Fruit fly (Drosophila melanogaster) whole organism, embryonic: Measurements from ENCODE around the gene mbc.

Experiments used
- CG10147 ChIP-seq: fragments of 200-800 bp; sonication (Bioruptor generic); optimal IDR thresholded peaks from 2 replicates; lab custom pipeline; 2019; ENCODE audit warnings: missing biosample characterization, mild to moderate bottlenecking, missing genetic modification characterization, moderate library complexity
- CG1233 ChIP-seq: fragments of 200-800 bp; sonication (Bioruptor generic); optimal IDR thresholded peaks from 4 replicates; lab custom pipeline; 2018; ENCODE audit warnings: missing biosample characterization, mild to moderate bottlenecking, missing genetic modification characterization
- CG12391 ChIP-seq: fragments of 200-800 bp; sonication (Bioruptor generic); optimal IDR thresholded peaks from 3 replicates; lab custom pipeline; 2018; ENCODE audit warnings: missing biosample characterization, mild to moderate bottlenecking, missing genetic modification characterization, moderate library complexity
- CG13123 ChIP-seq: fragments of 200-800 bp; sonication (Bioruptor generic); optimal IDR thresholded peaks from 2 replicates; lab custom pipeline; 2016; ENCODE audit warnings: missing biosample characterization, missing genetic modification characterization
- CG14014 ChIP-seq: fragments of 200-800 bp; sonication (Bioruptor generic); IDR thresholded peaks from 2 replicates; pipeline ENCODE4 v1.3.6; 2022; ENCODE audit warnings: missing biosample characterization, missing genetic modification characterization
- CG15011 ChIP-seq: fragments of 200-800 bp; sonication (Bioruptor generic); optimal IDR thresholded peaks from 3 replicates; lab custom pipeline; 2018; ENCODE audit warnings: missing biosample characterization, mild to moderate bottlenecking, missing genetic modification characterization
- CG17385 ChIP-seq: fragments of 200-800 bp; sonication (Bioruptor generic); optimal IDR thresholded peaks from 3 replicates; lab custom pipeline; 2018; ENCODE audit warnings: missing biosample characterization, mild to moderate bottlenecking, missing genetic modification characterization
- CG17612 ChIP-seq: fragments of 200-800 bp; sonication (Bioruptor generic); IDR thresholded peaks from 2 replicates; pipeline ENCODE4 v1.3.6; 2022; ENCODE audit warnings: missing biosample characterization, missing genetic modification characterization
- CG30403 ChIP-seq: fragments of 200-800 bp; sonication (Bioruptor generic); optimal IDR thresholded peaks from 3 replicates; lab custom pipeline; 2016; ENCODE audit warnings: missing biosample characterization, missing genetic modification characterization
- CG3163 ChIP-seq: fragments of 200-800 bp; sonication (Bioruptor generic); optimal IDR thresholded peaks from 3 replicates; lab custom pipeline; 2016; ENCODE audit warnings: missing biosample characterization, missing genetic modification characterization
- CG3281 ChIP-seq: fragments of 200-800 bp; sonication (Bioruptor generic); optimal IDR thresholded peaks from 3 replicates; lab custom pipeline; 2017; ENCODE audit warnings: missing biosample characterization, mild to moderate bottlenecking, missing genetic modification characterization
- CG9876 ChIP-seq: fragments of 200-800 bp; sonication (Bioruptor generic); optimal IDR thresholded peaks from 2 replicates; lab custom pipeline; 2016; ENCODE audit warnings: missing biosample characterization, missing genetic modification characterization
- E2f1 ChIP-seq: fragments of 200-800 bp; sonication (Bioruptor generic); IDR thresholded peaks from 2 replicates; pipeline ENCODE4 v1.3.6; 2022; ENCODE audit warnings: missing biosample characterization, missing genetic modification characterization
- Fer1 ChIP-seq: fragments of 200-800 bp; sonication (Bioruptor generic); optimal IDR thresholded peaks from 2 replicates; lab custom pipeline; 2017; ENCODE audit warnings: missing biosample characterization, mild to moderate bottlenecking, missing genetic modification characterization
- HmgD ChIP-seq: fragments of 200-800 bp; sonication (Bioruptor generic); optimal IDR thresholded peaks from 3 replicates; lab custom pipeline; 2016; ENCODE audit warnings: missing biosample characterization, missing genetic modification characterization
- Hmx ChIP-seq: fragments of 200-800 bp; sonication (Bioruptor generic); optimal IDR thresholded peaks from 2 replicates; lab custom pipeline; 2016; ENCODE audit warnings: missing biosample characterization, missing genetic modification characterization
- Hr3 ChIP-seq: fragments of 200-800 bp; sonication (Bioruptor generic); optimal IDR thresholded peaks from 3 replicates; lab custom pipeline; 2016; ENCODE audit warnings: missing biosample characterization, missing genetic modification characterization
- Hr51 ChIP-seq, 2 experiments: fragments of 200-800 bp; sonication (Bioruptor generic); optimal IDR thresholded peaks; 2 replicates in 1 of 2; 3 replicates in 1 of 2; lab custom pipeline; 2016 to 2018; ENCODE audit warnings: missing biosample characterization in 2 of 2, missing genetic modification characterization in 2 of 2, mild to moderate bottlenecking in 1 of 2, moderate library complexity in 1 of 2
- Hr78 ChIP-seq, 2 experiments: fragments of 200-800 bp in 1 of 2; fragments of >200 bp in 1 of 2; sonication (Bioruptor generic) in 1 of 2; optimal IDR thresholded peaks; 2 replicates each; lab custom pipeline; 2017 to 2019; ENCODE audit warnings: missing biosample characterization in 2 of 2, missing genetic modification characterization in 2 of 2, mild to moderate bottlenecking in 1 of 2, moderate library complexity in 1 of 2
- Med ChIP-seq: fragments of 200-800 bp; sonication (Bioruptor generic); peaks from one replicate; lab custom pipeline; 2016; ENCODE audit warnings: missing biosample characterization, missing genetic modification characterization, mild to moderate bottlenecking, inconsistent platforms, moderate library complexity
- Neu2 ChIP-seq: fragments of 200-800 bp; sonication (Bioruptor generic); optimal IDR thresholded peaks from 3 replicates; lab custom pipeline; 2016; ENCODE audit warnings: missing biosample characterization, missing genetic modification characterization, borderline replicate concordance
- Nf-YA ChIP-seq: fragments of 200-800 bp; sonication (Bioruptor generic); IDR thresholded peaks from 2 replicates; pipeline ENCODE4 v1.3.6; 2022; ENCODE audit warnings: missing biosample characterization, missing genetic modification characterization
- Optix ChIP-seq: fragments of 200-800 bp; sonication (Bioruptor generic); IDR thresholded peaks from 3 replicates; pipeline ENCODE4 v1.3.6; 2022; ENCODE audit warnings: missing biosample characterization, missing genetic modification characterization
- Rfx ChIP-seq: fragments of 200-800 bp; sonication (Bioruptor generic); IDR thresholded peaks from 2 replicates; pipeline ENCODE4 v1.3.6; 2022; ENCODE audit warnings: missing biosample characterization, missing genetic modification characterization
- Sox100B ChIP-seq: fragments of 200-800 bp; sonication (Bioruptor generic); optimal IDR thresholded peaks from 3 replicates; lab custom pipeline; 2018; ENCODE audit warnings: missing biosample characterization, mild to moderate bottlenecking, missing genetic modification characterization
- Sry-β ChIP-seq: fragments of 200-800 bp; sonication (Bioruptor generic); optimal IDR thresholded peaks from 2 replicates; lab custom pipeline; 2018; ENCODE audit warnings: missing biosample characterization, mild to moderate bottlenecking, missing genetic modification characterization, moderate library complexity
- abd-A ChIP-seq: fragments of 200-800 bp; sonication (Bioruptor generic); optimal IDR thresholded peaks from 3 replicates; lab custom pipeline; 2019; ENCODE audit warnings: missing biosample characterization, mild to moderate bottlenecking, missing genetic modification characterization, moderate library complexity
- bigmax ChIP-seq: fragments of 200-800 bp; sonication (Bioruptor generic); optimal IDR thresholded peaks from 2 replicates; lab custom pipeline; 2018; ENCODE audit warnings: missing biosample characterization, mild to moderate bottlenecking, missing genetic modification characterization
- btn ChIP-seq: fragments of 200-800 bp; sonication (Bioruptor generic); optimal IDR thresholded peaks from 2 replicates; lab custom pipeline; 2016; ENCODE audit warnings: missing biosample characterization, missing genetic modification characterization
- danr ChIP-seq: fragments of 200-800 bp; sonication (Bioruptor generic); IDR thresholded peaks from 2 replicates; pipeline ENCODE4 v1.3.6; 2022; ENCODE audit warnings: missing biosample characterization, missing genetic modification characterization
- dimm ChIP-seq: fragments of 200-800 bp; sonication (Bioruptor generic); IDR thresholded peaks from 2 replicates; pipeline ENCODE4 v1.3.6; 2022; ENCODE audit warnings: missing biosample characterization, missing genetic modification characterization
- fd64A ChIP-seq: fragments of 200-800 bp; sonication (Bioruptor generic); optimal IDR thresholded peaks from 3 replicates; lab custom pipeline; 2018; ENCODE audit warnings: missing biosample characterization, mild to moderate bottlenecking, missing genetic modification characterization
- ind ChIP-seq: fragments of 200-800 bp; sonication (Bioruptor generic); optimal IDR thresholded peaks from 3 replicates; lab custom pipeline; 2016; ENCODE audit warnings: missing biosample characterization, missing genetic modification characterization
- insv ChIP-seq, 2 experiments: fragments of 200-800 bp; sonication (Bioruptor generic); optimal IDR thresholded peaks; 3 replicates each; lab custom pipeline; 2016 to 2018; ENCODE audit warnings: missing biosample characterization in 2 of 2, missing genetic modification characterization in 2 of 2
- jigr1 ChIP-seq: fragments of 200-800 bp; sonication (Bioruptor generic); IDR thresholded peaks from 3 replicates; pipeline ENCODE4 v1.3.6; 2022; ENCODE audit warnings: missing biosample characterization, missing genetic modification characterization
- lbe ChIP-seq: fragments of 200-800 bp; sonication (Bioruptor generic); optimal IDR thresholded peaks from 2 replicates; lab custom pipeline; 2016; ENCODE audit warnings: missing biosample characterization, mild to moderate bottlenecking, missing genetic modification characterization
- mld ChIP-seq: fragments of 200-800 bp; sonication (Bioruptor generic); IDR thresholded peaks from 3 replicates; pipeline ENCODE4 v1.3.6; 2022; ENCODE audit warnings: missing biosample characterization, missing genetic modification characterization; ENCODE audit not compliant: partially characterized antibody
- odd ChIP-seq: fragments of 200-800 bp; sonication (Bioruptor generic); optimal IDR thresholded peaks from 2 replicates; lab custom pipeline; 2017; ENCODE audit warnings: missing biosample characterization, mild to moderate bottlenecking, missing genetic modification characterization
- pfk ChIP-seq: fragments of 200-800 bp; sonication (Bioruptor generic); optimal IDR thresholded peaks from 2 replicates; lab custom pipeline; 2018; ENCODE audit warnings: missing biosample characterization, mild to moderate bottlenecking, missing genetic modification characterization, moderate library complexity
- pum ChIP-seq: fragments of 200-800 bp; sonication (Bioruptor generic); optimal IDR thresholded peaks from 2 replicates; lab custom pipeline; 2016; ENCODE audit warnings: missing biosample characterization, missing genetic modification characterization
- scrt ChIP-seq: fragments of 200-800 bp; sonication (Bioruptor generic); optimal IDR thresholded peaks from 2 replicates; lab custom pipeline; 2018; ENCODE audit warnings: missing biosample characterization, mild to moderate bottlenecking, missing genetic modification characterization, moderate library complexity
- sisA ChIP-seq: fragments of 200-800 bp; sonication (Bioruptor generic); IDR thresholded peaks from 2 replicates; pipeline ENCODE4 v1.3.6; 2022; ENCODE audit warnings: missing biosample characterization, missing genetic modification characterization
- sqz ChIP-seq: fragments of 200-800 bp; sonication (Bioruptor generic); optimal IDR thresholded peaks from 3 replicates; lab custom pipeline; 2018; ENCODE audit warnings: missing biosample characterization, mild to moderate bottlenecking, missing genetic modification characterization
- sr ChIP-seq: fragments of 200-800 bp; sonication (Bioruptor generic); IDR thresholded peaks from 3 replicates; pipeline ENCODE4 v1.3.6; 2022; ENCODE audit warnings: missing biosample characterization, missing genetic modification characterization
- tll ChIP-seq, 2 experiments: fragments of 200-800 bp in 1 of 2; fragments of >200 bp in 1 of 2; sonication (Bioruptor generic) in 1 of 2; optimal IDR thresholded peaks; 2 replicates each; lab custom pipeline; 2017 to 2019; ENCODE audit warnings: missing biosample characterization in 2 of 2, missing genetic modification characterization in 2 of 2, mild to moderate bottlenecking in 1 of 2, moderate library complexity in 1 of 2
- wek ChIP-seq: fragments of 200-800 bp; sonication (Bioruptor generic); optimal IDR thresholded peaks from 3 replicates; lab custom pipeline; 2018; ENCODE audit warnings: missing biosample characterization, mild to moderate bottlenecking, missing genetic modification characterization, moderate library complexity
- yki ChIP-seq: fragments of >200 bp; optimal IDR thresholded peaks from 3 replicates; lab custom pipeline; 2018
- z ChIP-seq: fragments of 200-800 bp; sonication (Bioruptor generic); IDR thresholded peaks from 3 replicates; pipeline ENCODE4 v1.3.6; 2022; ENCODE audit warnings: missing biosample characterization, missing genetic modification characterization
- zfh2 ChIP-seq: fragments of 200-800 bp; sonication (Bioruptor generic); optimal IDR thresholded peaks from 2 replicates; lab custom pipeline; 2016; ENCODE audit warnings: missing biosample characterization, missing genetic modification characterization

mbc gene

DNA sequence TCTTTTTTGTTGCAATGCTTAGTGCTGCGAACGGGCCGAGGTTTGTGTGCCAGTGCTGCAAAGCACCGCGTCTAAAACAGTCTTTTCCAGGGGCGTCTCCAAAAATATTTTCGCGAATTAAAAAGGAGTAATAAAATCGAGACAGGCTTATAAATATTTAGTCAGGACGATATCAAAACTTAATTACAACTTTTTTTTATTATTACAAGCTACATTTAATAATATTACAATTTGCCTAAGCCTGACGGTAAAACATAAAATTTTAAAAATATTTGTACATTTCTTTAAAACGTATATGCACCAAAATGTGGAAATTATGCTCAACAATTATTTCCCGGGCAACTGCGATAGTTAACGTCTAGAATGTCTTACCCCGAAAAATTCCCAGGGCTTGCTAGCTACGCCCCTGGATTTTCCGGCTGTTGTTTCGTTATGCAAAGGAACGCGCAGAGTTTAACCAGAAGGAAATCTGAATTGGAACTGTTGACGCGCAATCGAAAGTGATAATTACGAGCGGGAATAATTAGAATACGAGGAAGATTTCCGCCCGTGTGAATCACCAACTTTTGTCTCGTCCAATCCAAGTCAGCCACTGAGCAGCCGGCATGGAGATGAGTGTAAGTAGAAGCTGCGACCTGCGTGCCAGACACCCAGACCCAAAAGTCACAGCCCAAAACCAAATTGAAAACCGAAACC, 23.5 kb upstream of the mbc start, which contains the start of the genes PTPMT1 and Hrd3 (continued):
- TF ChIP-seq Hr3 (peak; percentile 99), scrt (GFP tag; lab: Kevin White, UChicago) (peak; percentile 92), pum (GFP tag; lab: Kevin White, UChicago) (peak; percentile 98), pfk (GFP tag; lab: Kevin White, UChicago) (peak; percentile 64), jigr1 (GFP tag; lab: Robert Waterston, UW) (peak; percentile 91), CG12391 (peak; percentile 99), fd64A (peak; percentile 84), btn (GFP tag; lab: Kevin White, UChicago) (peak; percentile 91), Rfx (GFP tag; lab: Robert Waterston, UW) (peak; percentile 97), dimm (peak; percentile 77), abd-A (tag; lab: Kevin White, UChicago) (no peak), yki (lab: Kevin White, UChicago) (no peak), CG13123 (GFP tag; lab: Kevin White, UChicago) (peak; percentile 96), HmgD (GFP tag; lab: Kevin White, UChicago) (peak; percentile 93), CG30403 (GFP tag; lab: Kevin White, UChicago) (peak; percentile 100), Sox100B (GFP tag; lab: Kevin White, UChicago) (peak; percentile 100), Neu2 (peak; percentile 87), Nf-YA (GFP tag; lab: Robert Waterston, UW) (peak; percentile 83), insv (GFP tag; optimal IDR thresholded peaks at IDR 0.05; lab: Kevin White, UChicago) (peak; percentile 76 to 85), z (GFP tag; lab: Robert Waterston, UW) (no peak), Med (peak; percentile 99), sisA (GFP tag; lab: Robert Waterston, UW) (peak; percentile 97), tll (GFP tag; optimal IDR thresholded peaks at IDR 0.05; lab: Kevin White, UChicago) (peak; percentile 73 to 75), sr (GFP tag; lab: Robert Waterston, UW) (no peak; the same call in 2 of the 3 replicates), CG9876 (peak; percentile 94), odd (GFP tag; lab: Kevin White, UChicago) (peak; percentile 99), wek (GFP tag; lab: Kevin White, UChicago) (peak; percentile 84), Hr78 (GFP tag; optimal IDR thresholded peaks at IDR 0.05; lab: Kevin White, UChicago) (peak in 1 of 2 experiments; percentile 95), zfh2 (GFP tag; lab: Kevin White, UChicago) (peak; percentile 99), CG14014 (peak; percentile 96), danr (GFP tag; lab: Robert Waterston, UW) (peak; percentile 93), bigmax (GFP tag; lab: Kevin White, UChicago) (peak; percentile 48), Sry-β (GFP tag; lab: Kevin White, UChicago) (peak; percentile 70), ind (peak; percentile 99), Optix (GFP tag; lab: Robert Waterston, UW) (peak; percentile 91), CG15011 (GFP tag; lab: Kevin White, UChicago) (peak; percentile 99), CG1233 (peak; percentile 99), Hmx (GFP tag; lab: Kevin White, UChicago) (peak; percentile 97), Hr51 (GFP tag; optimal IDR thresholded peaks at IDR 0.05; lab: Kevin White, UChicago) (peak; percentile 98 to 99), CG10147 (GFP tag; lab: Kevin White, UChicago) (peak; percentile 98), CG3163 (GFP tag; lab: Kevin White, UChicago) (peak; percentile 86), CG17385 (peak; percentile 97), CG3281 (GFP tag; lab: Kevin White, UChicago) (peak; percentile 99), CG17612 (GFP tag; lab: Robert Waterston, UW) (peak; percentile 89; the same call in 1 of the 2 replicates), lbe (peak; percentile 95), sqz (GFP tag; lab: Kevin White, UChicago) (peak; percentile 98), mld (GFP tag; lab: Robert Waterston, UW) (no peak), E2f1 (peak; percentile 95), Fer1 (GFP tag; lab: Kevin White, UChicago) (peak; percentile 98)
